Worm (Caenorhabditis elegans): ENCODE results near the gene C17E7.9.

DNA sequence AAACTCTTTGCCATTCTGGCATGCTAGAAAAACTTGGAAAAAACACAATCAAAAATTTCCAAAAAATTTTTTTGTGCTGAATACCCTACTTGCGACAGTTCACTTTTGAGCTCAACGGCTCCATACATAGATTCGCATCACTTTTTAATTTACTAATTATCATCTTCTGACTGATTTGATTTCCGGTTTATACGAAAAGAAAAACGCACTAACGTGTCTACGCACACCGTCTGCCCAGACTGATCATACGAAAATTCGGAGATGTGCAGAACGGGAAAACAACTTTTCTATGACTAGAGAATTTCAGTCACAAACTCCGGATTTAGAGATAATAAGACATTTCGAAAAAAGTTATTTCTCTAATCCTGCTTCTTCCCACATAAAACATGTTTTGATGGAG, 6.1 kb downstream of the C17E7.9 start:
- TF ChIP-seq lin-29 (GFP tag; IDR thresholded peaks at IDR 0.05), result no peak
- no peak for TF ChIP-seq nhr-48 (tag; optimal IDR thresholded peaks at IDR 0.05)
